Worm (Caenorhabditis elegans) whole organism, midembryonic: ENCODE measurements around the gene nhx-6.
A peak's percentile ranks its signal among the peaks of the same experiment; 100 is the strongest.

Experiments
- T22C8.4 ChIP-seq: fragments of 200-800 bp; sonication (Bioruptor generic); IDR thresholded peaks from 2 replicates; pipeline ENCODE4 v1.3.6; 2022; ENCODE audit warnings: missing genetic modification characterization, missing compliant biosample characterization
- cog-1 ChIP-seq: sonication (generic microtip); optimal IDR thresholded peaks from 2 replicates; lab custom pipeline; 2016; ENCODE audit warnings: missing genetic modification characterization, missing compliant biosample characterization
- flt-1 ChIP-seq: fragments of 200-800 bp; sonication (Bioruptor generic); IDR thresholded peaks from 2 replicates; pipeline ENCODE4 v1.3.6; 2022; ENCODE audit warnings: missing genetic modification characterization, missing compliant biosample characterization
- klf-2 ChIP-seq: fragments of 200-800 bp; sonication (Bioruptor generic); conservative IDR thresholded peaks from 2 replicates; pipeline ENCODE4 v1.3.6; 2022; ENCODE audit warnings: missing genetic modification reagents, missing genetic modification characterization, missing compliant biosample characterization
- med-1 ChIP-seq: sonication (generic microtip); optimal IDR thresholded peaks from 2 replicates; lab custom pipeline; 2017; ENCODE audit warnings: missing genetic modification characterization, mild to moderate bottlenecking, missing compliant biosample characterization, antibody characterized with exemption, missing genetic modification reagents; ENCODE audit not compliant: insufficient read depth
- ref-1 ChIP-seq: fragments of 200-800 bp; sonication (Bioruptor generic); conservative IDR thresholded peaks from 2 replicates; pipeline ENCODE4 v1.3.6; 2022; ENCODE audit warnings: missing genetic modification reagents, missing genetic modification characterization, missing compliant biosample characterization
- tab-1 ChIP-seq: fragments of 200-800 bp; sonication (Bioruptor generic); IDR thresholded peaks from 2 replicates; pipeline ENCODE4 v1.3.6; 2022; ENCODE audit warnings: missing genetic modification characterization, missing compliant biosample characterization
- ztf-23 ChIP-seq: fragments of 200-800 bp; sonication (Bioruptor generic); IDR thresholded peaks from 2 replicates; pipeline ENCODE4 v1.3.6; 2022; ENCODE audit warnings: missing genetic modification reagents, missing genetic modification characterization, missing compliant biosample characterization
- ztf-29 ChIP-seq: fragments of 200-800 bp; sonication (Bioruptor generic); IDR thresholded peaks from 2 replicates; pipeline ENCODE4 v1.3.6; 2022; ENCODE audit warnings: missing genetic modification reagents, missing genetic modification characterization, missing compliant biosample characterization

nhx-6 gene

DNA sequence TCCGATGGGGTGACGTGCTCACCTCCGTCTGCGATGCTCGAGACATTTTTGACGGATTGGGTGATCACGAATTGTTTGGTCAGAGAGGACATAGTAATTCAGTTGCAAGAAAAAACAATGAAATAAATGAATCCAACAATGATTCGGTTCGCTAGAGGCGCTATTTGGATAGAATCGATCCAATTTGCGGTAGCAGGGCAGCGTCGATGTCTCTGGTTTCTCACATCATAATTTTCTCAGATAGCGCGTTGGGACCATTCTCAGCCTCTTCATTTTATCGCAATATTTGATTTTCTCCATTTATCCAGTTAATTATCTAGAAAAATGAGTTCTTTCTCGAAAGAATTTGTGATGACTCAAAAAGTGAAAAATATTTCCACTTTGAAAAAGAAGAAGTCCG, 35.8 kb downstream of the nhx-6 start, which contains the start of gene sdz-18:
Gene sdz-18, minus strand, starts transcription at position 101 of the 400 bp plus-strand sequence.
- TF ChIP-seq ztf-23 (GFP tag; lab: Robert Waterston, UW) (no peak), med-1 (GFP tag; lab: Kevin White, UChicago) (no peak), cog-1 (tag; lab: Kevin White, UChicago) (no peak), T22C8.4 (GFP tag; lab: Robert Waterston, UW) (no peak), flt-1 (GFP tag; lab: Robert Waterston, UW) (no peak), ref-1 (GFP tag; lab: Robert Waterston, UW) (no peak), ztf-29 (GFP tag; lab: Robert Waterston, UW) (no peak), klf-2 (no peak), tab-1 (GFP tag; lab: Robert Waterston, UW) (no peak)

DNA sequence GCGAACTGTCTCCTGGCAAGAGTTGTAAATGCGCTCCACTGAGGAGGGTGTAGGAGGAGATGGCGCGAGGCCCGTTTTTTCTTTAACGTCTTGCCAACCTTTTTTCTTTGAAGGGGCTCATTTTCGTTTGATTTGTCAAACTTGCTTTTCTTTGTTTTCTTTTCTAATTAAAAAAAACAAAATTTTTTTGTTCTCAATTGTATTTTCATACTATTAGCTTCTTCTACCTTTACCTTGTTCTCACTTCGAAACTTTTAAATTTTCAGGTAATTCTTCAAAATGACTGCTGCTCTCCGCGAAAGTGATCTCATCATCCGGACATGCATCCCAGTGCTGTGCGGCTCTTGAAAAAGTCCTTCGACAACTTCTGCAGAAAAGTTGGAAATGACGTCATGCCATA, 39.3 kb downstream of the nhx-6 start, which contains the start of gene fbxa-184:
Gene fbxa-184, plus strand, starts transcription at position 301 of the 400 bp plus-strand sequence.
- TF ChIP-seq tab-1 (GFP tag; lab: Robert Waterston, UW): no peak
- no peak for TF ChIP-seq flt-1 (GFP tag; lab: Robert Waterston, UW)
- TF ChIP-seq ztf-29 (GFP tag; lab: Robert Waterston, UW): no peak
- TF ChIP-seq med-1 (GFP tag; lab: Kevin White, UChicago): no peak
- no peak for TF ChIP-seq cog-1 (tag; lab: Kevin White, UChicago)
- no peak for TF ChIP-seq ztf-23 (GFP tag; lab: Robert Waterston, UW)
- TF ChIP-seq ref-1 (GFP tag; lab: Robert Waterston, UW): no peak
- TF ChIP-seq T22C8.4 (GFP tag; lab: Robert Waterston, UW): no peak
- no peak for TF ChIP-seq klf-2

DNA sequence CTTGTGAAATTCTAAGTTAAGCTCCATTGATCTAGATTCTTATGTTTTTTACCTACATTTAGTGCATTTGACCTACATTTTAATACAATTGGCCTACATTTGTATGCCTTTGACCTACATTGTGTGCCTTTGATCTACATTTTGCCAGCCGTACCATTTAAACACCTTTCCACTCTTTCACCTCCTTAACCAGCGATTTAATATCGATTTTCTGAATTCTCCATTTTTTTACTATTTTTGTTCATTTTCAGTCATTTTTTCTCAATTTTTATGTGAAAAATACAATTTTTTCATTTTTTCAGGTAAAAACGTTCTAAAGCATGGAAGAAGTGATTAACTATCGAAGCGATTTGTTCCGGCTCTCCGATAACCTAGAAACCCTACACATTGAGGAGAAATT, 42.3 kb downstream of the nhx-6 start, which contains the start of gene btb-7:
Gene btb-7, plus strand, starts transcription at position 301 of the 400 bp plus-strand sequence.
- TF ChIP-seq cog-1 (tag; lab: Kevin White, UChicago) (no peak), ref-1 (GFP tag; lab: Robert Waterston, UW) (no peak), ztf-23 (GFP tag; lab: Robert Waterston, UW) (no peak), ztf-29 (GFP tag; lab: Robert Waterston, UW) (no peak), flt-1 (GFP tag; lab: Robert Waterston, UW) (no peak), klf-2 (no peak), tab-1 (GFP tag; lab: Robert Waterston, UW) (no peak), T22C8.4 (GFP tag; lab: Robert Waterston, UW) (no peak), med-1 (GFP tag; lab: Kevin White, UChicago) (no peak)

DNA sequence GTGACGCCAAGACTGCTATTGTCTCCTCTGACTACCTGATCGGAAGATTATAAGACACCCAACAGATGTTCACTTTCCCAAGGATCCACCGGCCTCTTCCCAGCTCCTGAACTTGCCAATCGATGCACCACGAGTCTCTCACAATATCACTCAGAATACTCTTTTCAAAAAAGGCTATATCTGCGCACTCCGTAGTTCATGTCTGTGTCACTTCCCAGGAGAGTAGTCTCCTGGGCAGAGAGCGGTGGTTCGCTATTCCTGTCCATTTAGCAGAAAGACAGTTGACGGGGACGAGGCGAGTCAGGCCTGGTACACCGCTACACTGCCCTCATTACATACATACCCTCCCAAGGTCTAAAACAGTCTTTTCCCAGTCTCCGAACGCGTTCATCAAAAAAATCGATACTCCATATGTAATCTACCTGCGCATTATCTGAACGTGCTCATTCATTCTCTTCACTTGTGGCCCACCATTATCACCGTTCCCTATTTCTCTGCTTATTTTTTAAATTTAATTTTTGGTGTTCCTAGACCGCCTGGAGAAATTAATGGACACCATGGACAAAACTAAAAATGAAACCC, 44.2 kb downstream of the nhx-6 start, which contains the start of gene btb-6:
Gene btb-6, plus strand, starts transcription at position 532 of the 582 bp plus-strand sequence.
- TF ChIP-seq tab-1 (GFP tag; lab: Robert Waterston, UW): 0 out of 2 replicates have a peak, but pooled peaks have one; percentile 53
- TF ChIP-seq ref-1 (GFP tag; lab: Robert Waterston, UW): no peak

DNA sequence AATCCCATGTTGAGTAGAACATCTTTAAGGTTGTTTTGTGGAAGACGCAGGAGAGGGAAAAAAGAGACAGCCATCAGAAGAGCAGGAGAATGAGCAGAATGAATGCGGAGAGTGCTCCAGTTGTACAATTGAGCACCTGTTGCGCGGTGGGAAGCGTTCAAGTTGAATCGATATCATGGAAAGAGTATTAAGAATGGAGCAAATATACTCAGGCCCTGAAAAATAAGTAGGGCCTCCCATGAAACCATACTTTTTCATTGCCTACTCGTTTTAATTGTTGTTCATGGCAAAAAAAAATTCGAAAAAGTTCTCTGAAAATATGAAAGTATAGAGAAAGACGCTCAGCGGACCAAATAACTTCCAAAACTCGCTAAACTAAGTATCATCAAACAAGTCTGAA, 48.5 kb downstream of the nhx-6 start, which contains the start of gene fbxb-48:
Gene fbxb-48, minus strand, starts transcription at position 101 of the 400 bp plus-strand sequence.
- TF ChIP-seq ref-1 (GFP tag; lab: Robert Waterston, UW): no peak
- no peak for TF ChIP-seq tab-1 (GFP tag; lab: Robert Waterston, UW)
- TF ChIP-seq T22C8.4 (GFP tag; lab: Robert Waterston, UW): no peak
- TF ChIP-seq ztf-29 (GFP tag; lab: Robert Waterston, UW): no peak
- no peak for TF ChIP-seq klf-2
- TF ChIP-seq cog-1 (tag; lab: Kevin White, UChicago): no peak
- no peak for TF ChIP-seq ztf-23 (GFP tag; lab: Robert Waterston, UW)
- no peak for TF ChIP-seq med-1 (GFP tag; lab: Kevin White, UChicago)
- no peak for TF ChIP-seq flt-1 (GFP tag; lab: Robert Waterston, UW)

DNA sequence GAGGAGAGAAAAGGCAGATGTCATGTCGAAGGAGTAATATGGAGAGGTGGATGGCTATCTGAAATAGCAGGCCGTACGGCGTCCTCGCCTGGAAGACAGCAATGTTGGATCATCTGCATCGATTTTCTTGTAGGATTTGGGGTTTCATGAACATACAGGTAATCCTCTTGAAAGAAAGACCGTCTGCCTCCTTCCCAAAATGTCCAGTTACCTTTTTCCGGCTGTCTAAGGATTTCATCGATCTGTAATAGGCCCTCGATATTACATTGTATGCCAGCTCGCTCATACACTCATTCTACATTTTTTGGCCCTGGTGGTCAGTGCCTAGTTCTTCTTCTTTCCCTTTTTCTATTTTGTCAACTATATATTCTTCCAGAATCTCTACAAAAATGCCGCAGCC, 51.8 kb downstream of the nhx-6 start, which contains the start of the genes fbxb-5 and btb-8:
Gene fbxb-5, minus strand, starts transcription at position 101 of the 400 bp plus-strand sequence.
Gene btb-8, plus strand, starts transcription at position 377 of the 400 bp plus-strand sequence.
- TF ChIP-seq ztf-23 (GFP tag; lab: Robert Waterston, UW): no peak
- TF ChIP-seq ref-1 (GFP tag; lab: Robert Waterston, UW): no peak
- TF ChIP-seq ztf-29 (GFP tag; lab: Robert Waterston, UW): no peak
- TF ChIP-seq flt-1 (GFP tag; lab: Robert Waterston, UW): no peak
- TF ChIP-seq tab-1 (GFP tag; lab: Robert Waterston, UW): no peak
- no peak for TF ChIP-seq klf-2
- TF ChIP-seq cog-1 (tag; lab: Kevin White, UChicago): no peak
- no peak for TF ChIP-seq med-1 (GFP tag; lab: Kevin White, UChicago)
- no peak for TF ChIP-seq T22C8.4 (GFP tag; lab: Robert Waterston, UW)
